Fruit fly (Drosophila melanogaster): ENCODE results near the gene COX5A.

COX5A gene

dm6 chr3R:11775207-11775606 lies 44.0 kb upstream of the COX5A start:
- no peak for TF ChIP-seq CG7045 (GFP tag; optimal IDR thresholded peaks at IDR 0.05)
- TF ChIP-seq CG7101 (tag; optimal IDR thresholded peaks at IDR 0.05) = no peak
- no peak for TF ChIP-seq bab1 (GFP tag; optimal IDR thresholded peaks at IDR 0.05)
- no peak for TF ChIP-seq cnc (optimal IDR thresholded peaks at IDR 0.05)
- TF ChIP-seq Mnt (GFP tag; optimal IDR thresholded peaks at IDR 0.05) = no peak
- no peak for TF ChIP-seq cic (GFP tag; optimal IDR thresholded peaks at IDR 0.05)
- TF ChIP-seq CG12768 (GFP tag; optimal IDR thresholded peaks at IDR 0.05) = no peak
- TF ChIP-seq tj (GFP tag; optimal IDR thresholded peaks at IDR 0.05) = no peak
- no peak for TF ChIP-seq CG14711 (tag; optimal IDR thresholded peaks at IDR 0.05)
- no peak for TF ChIP-seq ovo (GFP tag; optimal IDR thresholded peaks at IDR 0.05)
- TF ChIP-seq CG11617 (GFP tag; optimal IDR thresholded peaks at IDR 0.05) = no peak
- TF ChIP-seq Clk (GFP tag; optimal IDR thresholded peaks at IDR 0.05) = no peak
- no peak for TF ChIP-seq CG33017 (tag; optimal IDR thresholded peaks at IDR 0.05)
- no peak for TF ChIP-seq toe (GFP tag; optimal IDR thresholded peaks at IDR 0.05)
- TF ChIP-seq pad (GFP tag; optimal IDR thresholded peaks at IDR 0.05) = no peak
- no peak for TF ChIP-seq CG5204 (GFP tag; optimal IDR thresholded peaks at IDR 0.05)
- TF ChIP-seq Hr96 (GFP tag; optimal IDR thresholded peaks at IDR 0.05) = no peak

dm6 chr3R:11776068-11776767 lies 42.9 kb upstream of the COX5A start:
- TF ChIP-seq CG11617 (GFP tag; optimal IDR thresholded peaks at IDR 0.05) (no peak), kay (GFP tag; ENCODE audit: borderline replicate concordance) (peak; percentile 14)

dm6 chr3R:11777058-11777457 lies 42.1 kb upstream of the COX5A start:
- no peak for TF ChIP-seq cic (GFP tag; optimal IDR thresholded peaks at IDR 0.05)
- TF ChIP-seq toe (GFP tag; optimal IDR thresholded peaks at IDR 0.05) = no peak
- TF ChIP-seq tj (GFP tag; optimal IDR thresholded peaks at IDR 0.05) = peak; percentile 0
- TF ChIP-seq Mnt (GFP tag; optimal IDR thresholded peaks at IDR 0.05) = peak; percentile 66
- TF ChIP-seq cnc (optimal IDR thresholded peaks at IDR 0.05) = no peak
- no peak for TF ChIP-seq CG1620 (GFP tag; optimal IDR thresholded peaks at IDR 0.05)
- no peak for TF ChIP-seq ovo (GFP tag; optimal IDR thresholded peaks at IDR 0.05)
- TF ChIP-seq CG7045 (GFP tag; optimal IDR thresholded peaks at IDR 0.05) = peak; percentile 11

dm6 chr3R:11778012-11778865 lies 40.9 kb upstream of the COX5A start:
- TF ChIP-seq cic (GFP tag; optimal IDR thresholded peaks at IDR 0.05) = peak; percentile 76
- TF ChIP-seq tj (GFP tag; optimal IDR thresholded peaks at IDR 0.05) = peak; percentile 76
- peak; percentile 68 for TF ChIP-seq toe (GFP tag; optimal IDR thresholded peaks at IDR 0.05)
- no peak for TF ChIP-seq cnc (optimal IDR thresholded peaks at IDR 0.05)
- TF ChIP-seq Hr96 (GFP tag; optimal IDR thresholded peaks at IDR 0.05) = peak; percentile 79
- peak; percentile 39 for TF ChIP-seq bab1 (GFP tag; optimal IDR thresholded peaks at IDR 0.05)
- peak; percentile 79 for TF ChIP-seq CG7045 (GFP tag; optimal IDR thresholded peaks at IDR 0.05)
- TF ChIP-seq Clk (GFP tag; optimal IDR thresholded peaks at IDR 0.05) = peak; percentile 8
- TF ChIP-seq Mnt (GFP tag; optimal IDR thresholded peaks at IDR 0.05) = peak; percentile 89
- TF ChIP-seq CG7101 (tag; optimal IDR thresholded peaks at IDR 0.05) = peak; percentile 62
- peak; percentile 85 for TF ChIP-seq CG5204 (GFP tag; optimal IDR thresholded peaks at IDR 0.05)
- peak; percentile 69 for TF ChIP-seq pad (GFP tag; optimal IDR thresholded peaks at IDR 0.05)
- TF ChIP-seq CG11617 (GFP tag; optimal IDR thresholded peaks at IDR 0.05) = peak; percentile 98
- peak; percentile 14 for TF ChIP-seq CG14711 (tag; optimal IDR thresholded peaks at IDR 0.05)
- TF ChIP-seq CG33017 (tag; optimal IDR thresholded peaks at IDR 0.05) = peak; percentile 15
- peak; percentile 63 for TF ChIP-seq Crg-1 (GFP tag; optimal IDR thresholded peaks at IDR 0.05)
- peak; percentile 75 for TF ChIP-seq kay (GFP tag; ENCODE audit: borderline replicate concordance)
- peak; percentile 70 for TF ChIP-seq ovo (GFP tag; optimal IDR thresholded peaks at IDR 0.05)
- peak; percentile 74 for TF ChIP-seq CG12768 (GFP tag; optimal IDR thresholded peaks at IDR 0.05)
- TF ChIP-seq CG1620 (GFP tag; optimal IDR thresholded peaks at IDR 0.05) = peak; percentile 72

- TF ChIP-seq toe (GFP tag; optimal IDR thresholded peaks at IDR 0.05) (no peak), cic (GFP tag; optimal IDR thresholded peaks at IDR 0.05) (no peak), CG7101 (tag; optimal IDR thresholded peaks at IDR 0.05) (no peak), Hr96 (GFP tag; optimal IDR thresholded peaks at IDR 0.05) (peak; percentile 14)
These were observed 40.3 kb upstream of the COX5A start for dm6 chr3R:11778879-11779278.

dm6 chr3R:11779357-11780018 lies 39.7 kb upstream of the COX5A start:
- no peak for TF ChIP-seq Hr96 (GFP tag; optimal IDR thresholded peaks at IDR 0.05)
- TF ChIP-seq toe (GFP tag; optimal IDR thresholded peaks at IDR 0.05) = peak; percentile 9
- peak; percentile 14 for TF ChIP-seq CG33017 (tag; optimal IDR thresholded peaks at IDR 0.05)
- TF ChIP-seq CG14711 (tag; optimal IDR thresholded peaks at IDR 0.05) = peak; percentile 38
- TF ChIP-seq kay (GFP tag; ENCODE audit: borderline replicate concordance) = peak; percentile 85

All from whole organism, adult.